Worm (Caenorhabditis elegans): Measurements from ENCODE around the gene mrpl-16.

DNA sequence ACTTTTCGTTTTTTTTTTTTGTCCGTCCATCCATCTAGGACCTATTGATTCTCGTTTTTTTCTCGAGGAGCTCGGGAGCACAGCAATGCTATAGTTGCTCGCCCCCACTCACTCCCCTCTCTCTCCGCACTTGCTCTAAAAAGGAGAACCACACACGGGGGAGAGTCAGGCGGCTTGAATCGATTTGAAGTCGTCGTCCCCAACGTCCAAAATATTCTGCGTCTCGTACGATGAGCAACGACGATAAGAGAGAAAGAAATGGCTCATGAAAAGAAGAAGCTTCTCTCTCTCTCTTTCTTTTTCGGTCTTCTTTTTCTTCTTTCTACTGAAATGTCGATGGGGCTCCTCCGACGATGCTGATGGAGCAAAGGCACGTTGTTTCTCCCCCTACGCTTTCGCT is 47.8 kb upstream of the mrpl-16 start:
- no peak for TF ChIP-seq ama-1 (optimal IDR thresholded peaks at IDR 0.05)
- no peak for TF ChIP-seq flt-1 (GFP tag; IDR thresholded peaks at IDR 0.05)
- TF ChIP-seq tbx-11 (GFP tag; IDR thresholded peaks at IDR 0.05), result no peak
- TF ChIP-seq aly-1 (tag; optimal IDR thresholded peaks at IDR 0.05), result no peak
- no peak for TF ChIP-seq pes-1 (GFP tag; IDR thresholded peaks at IDR 0.05)
- TF ChIP-seq tra-4 (tag; optimal IDR thresholded peaks at IDR 0.05), result no peak
